Worm (Caenorhabditis elegans): ENCODE results near the gene wrm-1.

DNA sequence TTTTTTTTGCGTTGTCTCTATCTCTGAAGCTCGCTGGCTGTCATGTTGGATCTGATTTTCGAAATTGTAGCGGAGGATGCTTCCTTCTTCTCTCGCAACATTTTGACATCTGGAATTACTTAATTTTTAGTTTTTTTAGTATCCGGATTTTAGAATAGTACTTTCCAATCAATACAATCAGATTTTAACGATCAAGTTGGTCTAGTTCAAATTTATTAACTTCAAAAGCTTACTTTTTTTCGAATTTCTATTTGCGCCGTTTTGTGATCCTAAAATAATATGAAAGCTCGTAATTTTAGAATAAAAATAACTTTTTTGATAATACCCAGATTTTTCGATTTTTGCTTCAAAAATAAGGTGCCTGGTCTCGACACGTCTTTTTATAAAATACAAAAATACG lies 12.6 kb upstream of the wrm-1 start, which contains the start of gene B0336.12:
- no peak for TF ChIP-seq flt-1 (GFP tag; IDR thresholded peaks at IDR 0.05)
- no peak for TF ChIP-seq cog-1 (tag; optimal IDR thresholded peaks at IDR 0.05)
- no peak for TF ChIP-seq klf-2 (GFP tag; conservative IDR thresholded peaks at IDR 0.05)
- no peak for TF ChIP-seq ztf-29 (GFP tag; IDR thresholded peaks at IDR 0.05)
